Worm (Caenorhabditis elegans): ENCODE measurements around the gene F58F9.3.

DNA sequence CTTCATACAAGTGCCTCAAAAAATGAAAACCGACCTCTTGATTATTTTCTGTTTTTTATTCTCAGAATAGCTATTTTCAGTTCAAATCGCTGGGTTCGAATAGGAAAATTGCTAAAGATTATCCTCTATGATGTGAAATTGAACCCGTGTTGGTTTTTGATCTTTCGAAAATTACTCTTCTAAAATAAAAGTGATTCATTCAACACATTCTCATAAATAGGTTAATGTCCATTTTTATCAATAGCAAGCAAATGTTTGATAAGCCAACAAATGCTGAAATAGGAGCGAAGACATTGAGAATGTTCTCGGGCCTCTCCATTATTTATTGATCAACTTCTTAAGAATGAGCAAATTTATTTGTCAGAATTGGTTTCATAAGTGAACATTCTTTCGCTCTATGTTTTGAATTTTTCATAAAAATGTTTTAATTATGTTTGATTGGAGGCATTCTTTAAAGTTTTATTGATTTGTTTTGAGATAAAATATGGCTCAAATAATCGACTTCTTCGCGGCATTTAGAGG, at the start of gene F58F9.3:
- TF ChIP-seq C17E4.6 (GFP tag; IDR thresholded peaks at IDR 0.05) (no peak), mcd-1 (GFP tag; IDR thresholded peaks at IDR 0.05) (no peak), ZK185.1 (tag; optimal IDR thresholded peaks at IDR 0.05; ENCODE audit: poor library complexity, severe bottlenecking) (no peak), F39B2.1 (GFP tag; IDR thresholded peaks at IDR 0.05) (no peak)
